Worm (Caenorhabditis elegans) whole organism, young adult: Measurements from ENCODE around the gene rme-4.

ENCODE experiments used
- F57C9.4 ChIP-seq: sonication (generic microtip); optimal IDR thresholded peaks from 2 replicates; lab custom pipeline; 2017; ENCODE audit warnings: mild to moderate bottlenecking, missing genetic modification characterization, missing compliant biosample characterization
- Y79H2A.3 ChIP-seq: fragments of 200-800 bp; sonication (Bioruptor generic); conservative IDR thresholded peaks from 2 replicates; pipeline ENCODE4 v1.3.6; 2022; ENCODE audit warnings: missing genetic modification reagents, missing genetic modification characterization, missing compliant biosample characterization
- bed-2 ChIP-seq: fragments of 200-800 bp; sonication (Bioruptor generic); IDR thresholded peaks from 2 replicates; pipeline ENCODE4 v1.3.6; 2022; ENCODE audit warnings: missing genetic modification reagents, missing genetic modification characterization, missing compliant biosample characterization
- ceh-40 ChIP-seq: fragments of 200-800 bp; sonication (Bioruptor generic); IDR thresholded peaks from 2 replicates; pipeline ENCODE4 v1.3.6; 2022; ENCODE audit warnings: missing genetic modification characterization, missing compliant biosample characterization
- nfya-2 ChIP-seq: fragments of 200-800 bp; sonication (Bioruptor generic); IDR thresholded peaks from 2 replicates; pipeline ENCODE4 v1.3.6; 2022; ENCODE audit warnings: missing genetic modification reagents, missing genetic modification characterization, missing compliant biosample characterization
- rpc-1 ChIP-seq, 2 experiments: fragments of 150-350 bp in 1 of 2; sonication (generic microtip) in 1 of 2; optimal IDR thresholded peaks; 2 replicates each; lab custom pipeline; 2014 to 2018; ENCODE audit warnings: missing biosample characterization in 1 of 2, missing genetic modification characterization in 1 of 2, missing genetic modification reagents in 1 of 2, missing genotype in 1 of 2
- sea-2 ChIP-seq: fragments of 200-800 bp; sonication (Bioruptor generic); IDR thresholded peaks from 2 replicates; pipeline ENCODE4 v1.3.6; 2022; ENCODE audit warnings: missing genetic modification characterization, missing compliant biosample characterization
- snpc-4 ChIP-seq, 5 experiments: fragments of 150-350 bp in 1 of 5; sonication (generic microtip) in 4 of 5; optimal IDR thresholded peaks; 2 replicates each; lab custom pipeline; 2014 to 2018; ENCODE audit warnings: missing genetic modification characterization in 5 of 5, missing biosample characterization in 3 of 5, antibody characterized with exemption in 2 of 5, mild to moderate bottlenecking in 2 of 5, missing compliant biosample characterization in 2 of 5, missing genotype in 2 of 5, moderate library complexity in 2 of 5, missing genetic modification reagents in 1 of 5
- unc-62 ChIP-seq: fragments of 150-350 bp; optimal IDR thresholded peaks from 2 replicates; lab custom pipeline; 2014; ENCODE audit warnings: missing biosample characterization, missing genetic modification reagents, missing genetic modification characterization
- xnd-1 ChIP-seq: sonication (generic microtip); optimal IDR thresholded peaks from 2 replicates; lab custom pipeline; 2016; ENCODE audit warnings: missing genotype, missing genetic modification reagents, missing genetic modification characterization, missing compliant biosample characterization

- TF ChIP-seq Y79H2A.3 (no peak), sea-2 (no peak), snpc-4 (GFP tag; optimal IDR thresholded peaks at IDR 0.05; lab: Kevin White, UChicago) (no peak), snpc-4 (tag; optimal IDR thresholded peaks at IDR 0.05; lab: Kevin White, UChicago) (no peak), xnd-1 (tag; lab: Kevin White, UChicago) (no peak), ceh-40 (GFP tag; lab: Robert Waterston, UW) (no peak), nfya-2 (GFP tag; lab: Robert Waterston, UW) (no peak), rpc-1 (optimal IDR thresholded peaks at IDR 0.05; lab: Kevin White, UChicago) (no peak), rpc-1 (tag; optimal IDR thresholded peaks at IDR 0.05; lab: Kevin White, UChicago) (no peak), unc-62 (GFP tag; lab: Kevin White, UChicago) (no peak), F57C9.4 (tag; lab: Kevin White, UChicago) (no peak), bed-2 (no peak)
These were observed 45.1 kb upstream of the rme-4 start for ce11 chrX:10424744-10425143.
